Fruit fly (Drosophila melanogaster): ENCODE measurements around the gene CG9839.

Gene CG9839

dm6 chr3R:8773135-8773534 lies 32.5 kb downstream of the CG9839 start, which contains the start of gene CG34301:
CG34301 (plus strand) TSS chr3R:8773435.
- TF ChIP-seq CG17801 (GFP tag; optimal IDR thresholded peaks at IDR 0.05; ENCODE audit: partially characterized antibody), result no peak

- no peak for TF ChIP-seq CG17801 (GFP tag; optimal IDR thresholded peaks at IDR 0.05; ENCODE audit: partially characterized antibody)
Observed at dm6 chr3R:8772591-8772990, 33.0 kb downstream of the CG9839 start, which contains the start of gene CG13318. CG13318 (minus strand) TSS chr3R:8772691.

dm6 chr3R:8769094-8769493 lies 36.5 kb downstream of the CG9839 start, which contains the start of gene CG8236:
CG8236 (plus strand) TSS chr3R:8769394.
- TF ChIP-seq CG17801 (GFP tag; optimal IDR thresholded peaks at IDR 0.05; ENCODE audit: partially characterized antibody), result no peak

- TF ChIP-seq CG17801 (GFP tag; optimal IDR thresholded peaks at IDR 0.05; ENCODE audit: partially characterized antibody), result no peak
Observed at dm6 chr3R:8767998-8768397, 37.6 kb downstream of the CG9839 start, which contains the start of the genes CG34135 and CG11768. CG34135 (minus strand) TSS chr3R:8768191. CG11768 (minus strand) TSS chr3R:8768200.
